Worm (Caenorhabditis elegans) whole organism, late embryonic: ENCODE measurements around the gene nspg-10.
A peak's percentile ranks its signal among the peaks of the same experiment; 100 is the strongest.

Experiments
- C08G9.2 ChIP-seq: sonication (generic microtip); optimal IDR thresholded peaks from 2 replicates; lab custom pipeline; 2016; ENCODE audit warnings: mild to moderate bottlenecking, missing genetic modification characterization, moderate library complexity, missing compliant biosample characterization
- C38D4.7 ChIP-seq: fragments of 200-800 bp; sonication (Bioruptor generic); optimal IDR thresholded peaks from 2 replicates; lab custom pipeline; 2018; ENCODE audit warnings: mild to moderate bottlenecking, missing genetic modification characterization, moderate library complexity, missing compliant biosample characterization
- F13H6.1 ChIP-seq: sonication (generic microtip); optimal IDR thresholded peaks from 2 replicates; lab custom pipeline; 2016; ENCODE audit warnings: missing genetic modification characterization, missing compliant biosample characterization
- K09A11.1 ChIP-seq: sonication (generic microtip); optimal IDR thresholded peaks from 2 replicates; lab custom pipeline; 2017; ENCODE audit warnings: antibody characterized with exemption, mild to moderate bottlenecking, missing genetic modification characterization, missing compliant biosample characterization; ENCODE audit not compliant: insufficient read depth
- T23F11.4 ChIP-seq: fragments of 200-800 bp; sonication (Bioruptor generic); optimal IDR thresholded peaks from 2 replicates; lab custom pipeline; 2018; ENCODE audit warnings: mild to moderate bottlenecking, missing genetic modification characterization, missing compliant biosample characterization
- Y22D7AL.16 ChIP-seq: sonication (generic microtip); optimal IDR thresholded peaks from 2 replicates; lab custom pipeline; 2016; ENCODE audit warnings: missing genetic modification characterization, missing compliant biosample characterization
- ama-1 ChIP-seq: fragments of 150-350 bp; optimal IDR thresholded peaks from 2 replicates; lab custom pipeline; 2014
- ceh-14 ChIP-seq: sonication (generic microtip); optimal IDR thresholded peaks from 2 replicates; lab custom pipeline; 2016; ENCODE audit warnings: missing genotype, missing genetic modification characterization, missing compliant biosample characterization
- ceh-18 ChIP-seq: sonication (generic microtip); optimal IDR thresholded peaks from 2 replicates; lab custom pipeline; 2016; ENCODE audit warnings: missing genetic modification characterization, missing compliant biosample characterization
- ceh-2 ChIP-seq: sonication (generic microtip); optimal IDR thresholded peaks from 2 replicates; lab custom pipeline; 2016; ENCODE audit warnings: missing genotype, missing genetic modification characterization, missing compliant biosample characterization
- ceh-24 ChIP-seq: sonication (generic microtip); optimal IDR thresholded peaks from 2 replicates; lab custom pipeline; 2016; ENCODE audit warnings: mild to moderate bottlenecking, missing genetic modification characterization, missing compliant biosample characterization
- ceh-30 ChIP-seq: fragments of 150-350 bp; optimal IDR thresholded peaks from 2 replicates; lab custom pipeline; 2014; ENCODE audit warnings: missing biosample characterization, missing genetic modification characterization
- ceh-31 ChIP-seq: sonication (generic microtip); optimal IDR thresholded peaks from 2 replicates; lab custom pipeline; 2016; ENCODE audit warnings: missing genetic modification characterization, missing compliant biosample characterization
- ceh-34 ChIP-seq: sonication (generic microtip); optimal IDR thresholded peaks from 2 replicates; lab custom pipeline; 2016; ENCODE audit warnings: mild to moderate bottlenecking, missing genetic modification characterization, missing compliant biosample characterization
- ceh-45 ChIP-seq: fragments of 200-800 bp; sonication (Bioruptor generic); IDR thresholded peaks from 2 replicates; pipeline ENCODE4 v1.3.6; 2022; ENCODE audit warnings: missing genetic modification reagents, missing genetic modification characterization, missing compliant biosample characterization
- ceh-48 ChIP-seq: sonication (generic microtip); optimal IDR thresholded peaks from 2 replicates; lab custom pipeline; 2016; ENCODE audit warnings: missing genetic modification characterization, inconsistent platforms, missing compliant biosample characterization
- ceh-6 ChIP-seq: fragments of 200-800 bp; sonication (Bioruptor generic); optimal IDR thresholded peaks from 2 replicates; lab custom pipeline; 2018; ENCODE audit warnings: mild to moderate bottlenecking, missing genetic modification characterization, missing compliant biosample characterization
- dve-1 ChIP-seq: sonication (generic microtip); optimal IDR thresholded peaks from 2 replicates; lab custom pipeline; 2017; ENCODE audit warnings: antibody characterized with exemption, mild to moderate bottlenecking, missing genetic modification characterization, missing compliant biosample characterization
- elt-2 ChIP-seq: sonication (generic microtip); optimal IDR thresholded peaks from 2 replicates; lab custom pipeline; 2016; ENCODE audit warnings: missing genetic modification reagents, missing genetic modification characterization, missing compliant biosample characterization
- elt-4 ChIP-seq: sonication (generic microtip); optimal IDR thresholded peaks from 2 replicates; lab custom pipeline; 2016; ENCODE audit warnings: missing genetic modification characterization, missing compliant biosample characterization
- eyg-1 ChIP-seq: sonication (generic microtip); optimal IDR thresholded peaks from 2 replicates; lab custom pipeline; 2016; ENCODE audit warnings: missing genotype, missing genetic modification characterization, missing compliant biosample characterization
- fkh-6 ChIP-seq: sonication (generic microtip); optimal IDR thresholded peaks from 2 replicates; lab custom pipeline; 2016; ENCODE audit warnings: missing genetic modification characterization, missing compliant biosample characterization
- hlh-15 ChIP-seq: sonication (generic microtip); optimal IDR thresholded peaks from 2 replicates; lab custom pipeline; 2016; ENCODE audit warnings: missing genetic modification characterization, missing compliant biosample characterization
- hlh-30 ChIP-seq: sonication (generic microtip); optimal IDR thresholded peaks from 2 replicates; lab custom pipeline; 2017; ENCODE audit warnings: antibody characterized with exemption, missing genetic modification characterization, missing compliant biosample characterization; ENCODE audit not compliant: insufficient read depth
- hlh-8 ChIP-seq: sonication (generic microtip); optimal IDR thresholded peaks from 2 replicates; lab custom pipeline; 2016; ENCODE audit warnings: missing genotype, missing genetic modification characterization, missing compliant biosample characterization
- lin-11 ChIP-seq: fragments of 200-800 bp; sonication (Bioruptor generic); optimal IDR thresholded peaks from 2 replicates; lab custom pipeline; 2018; ENCODE audit warnings: mild to moderate bottlenecking, missing genetic modification characterization, missing compliant biosample characterization
- madf-2 ChIP-seq: sonication (generic microtip); optimal IDR thresholded peaks from 2 replicates; lab custom pipeline; 2017; ENCODE audit warnings: missing genetic modification characterization, missing compliant biosample characterization
- nfya-1 ChIP-seq: sonication (generic microtip); optimal IDR thresholded peaks from 2 replicates; lab custom pipeline; 2017; ENCODE audit warnings: missing genetic modification characterization, mild to moderate bottlenecking, missing compliant biosample characterization, antibody characterized with exemption, moderate library complexity
- nhr-11 ChIP-seq: fragments of 150-350 bp; optimal IDR thresholded peaks from 2 replicates; lab custom pipeline; 2014; ENCODE audit warnings: missing biosample characterization, missing genetic modification characterization
- odd-2 ChIP-seq: sonication (generic microtip); optimal IDR thresholded peaks from 2 replicates; lab custom pipeline; 2017; ENCODE audit warnings: antibody characterized with exemption, mild to moderate bottlenecking, missing genetic modification characterization, missing compliant biosample characterization
- pat-9 ChIP-seq: fragments of 200-800 bp; sonication (Bioruptor generic); optimal IDR thresholded peaks from 2 replicates; lab custom pipeline; 2018; ENCODE audit warnings: mild to moderate bottlenecking, missing genetic modification characterization, moderate library complexity, missing compliant biosample characterization
- pax-1 ChIP-seq: fragments of 150-350 bp; optimal IDR thresholded peaks from 2 replicates; lab custom pipeline; 2014; ENCODE audit warnings: missing biosample characterization, missing genetic modification characterization
- pha-2 ChIP-seq: sonication (generic microtip); optimal IDR thresholded peaks from 2 replicates; lab custom pipeline; 2017; ENCODE audit warnings: mild to moderate bottlenecking, missing genetic modification characterization, missing compliant biosample characterization
- pha-4 ChIP-seq: fragments of 150-350 bp; optimal IDR thresholded peaks from 2 replicates; lab custom pipeline; 2018; ENCODE audit warnings: missing biosample characterization, missing genetic modification reagents, missing genetic modification characterization
- pros-1 ChIP-seq: fragments of 150-350 bp; optimal IDR thresholded peaks from 2 replicates; lab custom pipeline; 2014; ENCODE audit warnings: missing biosample characterization, missing genetic modification reagents, missing genetic modification characterization
- ref-2 ChIP-seq: sonication (generic microtip); optimal IDR thresholded peaks from 2 replicates; lab custom pipeline; 2016; ENCODE audit warnings: missing genetic modification characterization, missing compliant biosample characterization
- rnt-1 ChIP-seq: sonication (generic microtip); optimal IDR thresholded peaks from 2 replicates; lab custom pipeline; 2016; ENCODE audit warnings: missing genetic modification characterization, missing compliant biosample characterization
- sdc-2 ChIP-seq: sonication (generic microtip); optimal IDR thresholded peaks from 2 replicates; lab custom pipeline; 2016; ENCODE audit warnings: missing genotype, missing genetic modification characterization, missing compliant biosample characterization
- syd-9 ChIP-seq: sonication (generic microtip); optimal IDR thresholded peaks from 2 replicates; lab custom pipeline; 2016; ENCODE audit warnings: mild to moderate bottlenecking, missing genetic modification characterization, moderate library complexity, missing compliant biosample characterization
- tbx-2 ChIP-seq: sonication (generic microtip); optimal IDR thresholded peaks from 2 replicates; lab custom pipeline; 2016; ENCODE audit warnings: missing genetic modification characterization, missing compliant biosample characterization
- ttx-3 ChIP-seq: sonication (generic microtip); optimal IDR thresholded peaks from 2 replicates; lab custom pipeline; 2016; ENCODE audit warnings: missing genetic modification reagents, missing genetic modification characterization, missing compliant biosample characterization
- unc-42 ChIP-seq: sonication (generic microtip); optimal IDR thresholded peaks from 2 replicates; lab custom pipeline; 2016; ENCODE audit warnings: missing genotype, missing genetic modification characterization, missing compliant biosample characterization
- unc-55 ChIP-seq: sonication (generic microtip); optimal IDR thresholded peaks from 2 replicates; lab custom pipeline; 2017; ENCODE audit warnings: missing biosample characterization, missing genetic modification reagents, missing genetic modification characterization
- unc-86 ChIP-seq: sonication (generic microtip); optimal IDR thresholded peaks from 2 replicates; lab custom pipeline; 2016; ENCODE audit warnings: missing genetic modification characterization, missing compliant biosample characterization
- ztf-16 ChIP-seq: sonication (generic microtip); optimal IDR thresholded peaks from 2 replicates; lab custom pipeline; 2017; ENCODE audit warnings: missing genetic modification characterization, missing compliant biosample characterization

Gene nspg-10

DNA sequence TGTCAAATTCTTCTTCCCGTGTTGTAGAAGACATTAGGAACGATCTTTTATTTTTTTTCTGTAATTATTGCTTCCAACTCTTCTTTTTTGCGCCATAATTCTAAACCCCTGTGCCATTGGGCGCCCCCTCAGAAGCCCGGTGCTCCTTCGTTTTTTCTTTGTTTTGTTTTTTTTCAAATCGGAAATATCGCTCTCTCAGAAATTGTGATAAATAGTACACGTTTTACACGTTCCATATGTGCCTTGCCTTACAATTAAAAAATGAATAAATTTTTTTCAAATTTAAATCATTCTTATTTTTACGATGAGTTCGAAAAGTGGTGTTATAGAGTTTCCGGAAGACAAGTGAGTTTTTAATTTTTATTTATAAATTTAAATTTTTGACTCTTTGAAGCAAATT is 43.9 kb downstream of the nspg-10 start, which contains the start of gene F29B9.7:
Gene F29B9.7 (plus strand): TSS at position 301 of the 400 bp plus-strand sequence.
- no peak for TF ChIP-seq ceh-45 (GFP tag; lab: Robert Waterston, UW)
- TF ChIP-seq pha-4 (tag; lab: Kevin White, UChicago) = no peak
- no peak for TF ChIP-seq hlh-15 (tag; lab: Kevin White, UChicago)
- no peak for TF ChIP-seq madf-2 (tag; lab: Kevin White, UChicago)
- TF ChIP-seq, all 69 proteins: peak for 0

DNA sequence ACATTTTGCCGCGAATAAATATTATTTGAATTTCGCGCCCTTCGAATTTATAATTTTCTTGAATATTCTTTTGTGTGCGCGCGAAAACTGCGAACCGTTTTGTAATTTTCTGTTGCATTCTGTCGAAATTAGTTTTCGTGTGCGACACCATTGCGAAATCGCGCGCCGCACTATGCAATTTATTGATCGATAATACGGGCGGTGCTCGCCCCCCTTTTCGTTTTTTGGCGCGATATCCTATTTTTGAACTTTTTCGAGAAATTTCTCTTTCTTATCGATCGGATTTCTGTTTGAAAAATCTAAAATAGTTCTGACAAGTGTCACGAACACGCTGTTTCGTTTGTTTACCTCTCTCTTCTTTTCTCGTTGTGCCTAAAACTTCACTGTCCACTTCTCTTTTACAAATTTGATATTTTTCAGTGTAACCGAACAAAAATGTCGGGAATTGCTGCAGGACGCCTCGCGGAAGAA is 45.1 kb downstream of the nspg-10 start, which contains the start of gene ubc-9:
Gene ubc-9 (plus strand): TSS at position 421 of the 471 bp plus-strand sequence.
- TF ChIP-seq hlh-8 (tag; lab: Kevin White, UChicago) (no peak), tbx-2 (tag; lab: Kevin White, UChicago) (peak; percentile 32), syd-9 (tag; lab: Kevin White, UChicago) (no peak), C38D4.7 (GFP tag; lab: Kevin White, UChicago) (no peak), K09A11.1 (tag; lab: Kevin White, UChicago) (no peak), odd-2 (tag; lab: Kevin White, UChicago) (no peak), Y22D7AL.16 (tag; lab: Kevin White, UChicago) (no peak), sdc-2 (tag; lab: Kevin White, UChicago) (no peak), lin-11 (no peak), elt-4 (tag; lab: Kevin White, UChicago) (no peak), nhr-11 (tag; lab: Kevin White, UChicago) (no peak), ceh-45 (GFP tag; lab: Robert Waterston, UW) (no peak), ceh-14 (tag; lab: Kevin White, UChicago) (peak; percentile 35), pha-4 (tag; lab: Kevin White, UChicago) (no peak), unc-55 (GFP tag; lab: Kevin White, UChicago) (no peak), dve-1 (tag; lab: Kevin White, UChicago) (no peak), madf-2 (tag; lab: Kevin White, UChicago) (peak; percentile 36), pat-9 (tag; lab: Kevin White, UChicago) (no peak), ceh-2 (tag; lab: Kevin White, UChicago) (no peak), unc-42 (tag; lab: Kevin White, UChicago) (peak; percentile 36), nfya-1 (peak; percentile 42), pros-1 (no peak), ceh-24 (tag; lab: Kevin White, UChicago) (no peak), ttx-3 (tag; lab: Kevin White, UChicago) (peak; percentile 15), ztf-16 (tag; lab: Kevin White, UChicago) (no peak), ceh-48 (peak; percentile 96), unc-86 (no peak), ceh-30 (tag; lab: Kevin White, UChicago) (no peak), ama-1 (lab: Kevin White, UChicago) (no peak), pha-2 (tag; lab: Kevin White, UChicago) (no peak), C08G9.2 (tag; lab: Kevin White, UChicago) (peak; percentile 27), eyg-1 (tag; lab: Kevin White, UChicago) (no peak), F13H6.1 (no peak), pax-1 (tag; lab: Kevin White, UChicago) (no peak), ceh-18 (tag; lab: Kevin White, UChicago) (peak; percentile 30), ceh-34 (tag; lab: Kevin White, UChicago) (peak; percentile 22), T23F11.4 (no peak), hlh-30 (tag; lab: Kevin White, UChicago) (no peak), rnt-1 (tag; lab: Kevin White, UChicago) (no peak), ceh-31 (tag; lab: Kevin White, UChicago) (peak; percentile 60), fkh-6 (tag; lab: Kevin White, UChicago) (no peak), elt-2 (tag; lab: Kevin White, UChicago) (peak; percentile 64), ref-2 (tag; lab: Kevin White, UChicago) (peak; percentile 45), ceh-6 (GFP tag; lab: Kevin White, UChicago) (no peak)
